Worm (Caenorhabditis elegans) whole organism, L2 larva: ENCODE data around the gene Y39A1A.18.

Source experiments
- C34F6.9 ChIP-seq: fragments of 150-350 bp; optimal IDR thresholded peaks from 2 replicates; lab custom pipeline; 2014; ENCODE audit warnings: missing biosample characterization, missing genetic modification characterization
- F13H6.1 ChIP-seq: sonication (generic microtip); optimal IDR thresholded peaks from 2 replicates; lab custom pipeline; 2016; ENCODE audit warnings: missing genetic modification characterization, missing compliant biosample characterization
- Y55F3AM.14 ChIP-seq: fragments of 200-800 bp; sonication (Bioruptor generic); optimal IDR thresholded peaks from 2 replicates; lab custom pipeline; 2018; ENCODE audit warnings: mild to moderate bottlenecking, missing genetic modification characterization, missing compliant biosample characterization
- ZK546.5 ChIP-seq: sonication (generic microtip); optimal IDR thresholded peaks from 2 replicates; lab custom pipeline; 2017; ENCODE audit warnings: missing biosample characterization, missing genetic modification characterization
- alr-1 ChIP-seq: fragments of 150-350 bp; optimal IDR thresholded peaks from 2 replicates; lab custom pipeline; 2014; ENCODE audit warnings: missing biosample characterization, missing genetic modification characterization
- aly-2 ChIP-seq: fragments of 150-350 bp; optimal IDR thresholded peaks from 2 replicates; lab custom pipeline; 2014; ENCODE audit warnings: missing biosample characterization, missing genetic modification characterization
- ama-1 ChIP-seq: fragments of 150-350 bp; optimal IDR thresholded peaks from 2 replicates; lab custom pipeline; 2018; ENCODE audit warnings: inconsistent platforms
- blmp-1 ChIP-seq: sonication (generic microtip); optimal IDR thresholded peaks from 2 replicates; lab custom pipeline; 2017; ENCODE audit warnings: missing genetic modification characterization, mild to moderate bottlenecking, missing compliant biosample characterization, antibody characterized with exemption, moderate library complexity; ENCODE audit not compliant: insufficient read depth
- ceh-16 ChIP-seq: fragments of 150-350 bp; optimal IDR thresholded peaks from 2 replicates; lab custom pipeline; 2014; ENCODE audit warnings: missing biosample characterization, missing genetic modification characterization
- crh-2 ChIP-seq: sonication (generic microtip); optimal IDR thresholded peaks from 2 replicates; lab custom pipeline; 2017; ENCODE audit warnings: missing biosample characterization, missing genetic modification characterization
- dmd-4 ChIP-seq: sonication (generic microtip); optimal IDR thresholded peaks from 2 replicates; lab custom pipeline; 2017; ENCODE audit warnings: missing biosample characterization, missing genetic modification characterization
- egl-27 ChIP-seq: sonication (generic microtip); optimal IDR thresholded peaks from 3 replicates; lab custom pipeline; 2017; ENCODE audit warnings: missing biosample characterization, missing genetic modification reagents, missing genetic modification characterization
- elt-3 ChIP-seq: sonication (generic microtip); optimal IDR thresholded peaks from 2 replicates; lab custom pipeline; 2017; ENCODE audit warnings: missing biosample characterization, missing genetic modification characterization
- fos-1 ChIP-seq: fragments of 150-350 bp; optimal IDR thresholded peaks from 2 replicates; lab custom pipeline; 2014; ENCODE audit warnings: missing biosample characterization, missing genetic modification characterization
- gmeb-1 ChIP-seq: fragments of 150-350 bp; optimal IDR thresholded peaks from 2 replicates; lab custom pipeline; 2014; ENCODE audit warnings: missing biosample characterization, missing genetic modification characterization
- lin-11 ChIP-seq: fragments of 150-350 bp; sonication (generic microtip); optimal IDR thresholded peaks from 2 replicates; lab custom pipeline; 2014; ENCODE audit warnings: missing biosample characterization, missing genetic modification characterization, inconsistent platforms, mixed read lengths
- lin-13 ChIP-seq: fragments of 150-350 bp; optimal IDR thresholded peaks from 2 replicates; lab custom pipeline; 2014; ENCODE audit warnings: missing biosample characterization, missing genetic modification reagents, missing genetic modification characterization
- lin-39 ChIP-seq: fragments of 150-350 bp; optimal IDR thresholded peaks from 2 replicates; lab custom pipeline; 2014; ENCODE audit warnings: missing biosample characterization, missing genetic modification reagents, missing genetic modification characterization
- lsy-2 ChIP-seq, 2 experiments: fragments of 150-350 bp in 1 of 2; sonication (generic microtip) in 1 of 2; optimal IDR thresholded peaks; 2 replicates each; lab custom pipeline; 2014 to 2017; ENCODE audit warnings: missing biosample characterization in 2 of 2, missing genetic modification characterization in 2 of 2
- mab-5 ChIP-seq: fragments of 150-350 bp; optimal IDR thresholded peaks from 2 replicates; lab custom pipeline; 2014; ENCODE audit warnings: missing biosample characterization, missing genetic modification characterization
- nhr-11 ChIP-seq: fragments of 150-350 bp; optimal IDR thresholded peaks from 2 replicates; lab custom pipeline; 2014; ENCODE audit warnings: missing biosample characterization, missing genetic modification characterization
- nhr-12 ChIP-seq: fragments of 150-350 bp; optimal IDR thresholded peaks from 2 replicates; lab custom pipeline; 2014; ENCODE audit warnings: missing biosample characterization, missing genetic modification characterization
- nhr-129 ChIP-seq: fragments of 150-350 bp; optimal IDR thresholded peaks from 2 replicates; lab custom pipeline; 2014; ENCODE audit warnings: missing biosample characterization, missing genetic modification characterization
- nhr-21 ChIP-seq: fragments of 150-350 bp; optimal IDR thresholded peaks from 2 replicates; lab custom pipeline; 2014; ENCODE audit warnings: missing biosample characterization, missing genetic modification characterization
- nhr-23 ChIP-seq: fragments of 150-350 bp; optimal IDR thresholded peaks from 2 replicates; lab custom pipeline; 2014; ENCODE audit warnings: missing biosample characterization, missing genetic modification reagents, missing genetic modification characterization
- nhr-237 ChIP-seq: fragments of 150-350 bp; optimal IDR thresholded peaks from 2 replicates; lab custom pipeline; 2014; ENCODE audit warnings: missing biosample characterization, missing genetic modification characterization
- nhr-25 ChIP-seq: fragments of 150-350 bp; sonication (generic microtip); optimal IDR thresholded peaks from 3 replicates; lab custom pipeline; 2014; ENCODE audit warnings: missing biosample characterization, missing genetic modification characterization
- nhr-6 ChIP-seq: fragments of 150-350 bp; optimal IDR thresholded peaks from 2 replicates; lab custom pipeline; 2014; ENCODE audit warnings: missing biosample characterization, missing genetic modification characterization
- nhr-77 ChIP-seq: fragments of 150-350 bp; optimal IDR thresholded peaks from 2 replicates; lab custom pipeline; 2014; ENCODE audit warnings: missing biosample characterization, missing genetic modification characterization
- peb-1 ChIP-seq: fragments of 150-350 bp; optimal IDR thresholded peaks from 2 replicates; lab custom pipeline; 2014; ENCODE audit warnings: missing biosample characterization, missing genetic modification characterization
- skn-1 ChIP-seq: sonication (generic microtip); optimal IDR thresholded peaks from 2 replicates; lab custom pipeline; 2017; ENCODE audit warnings: missing biosample characterization, missing genetic modification characterization
- snpc-4 ChIP-seq: fragments of 150-350 bp; optimal IDR thresholded peaks from 2 replicates; lab custom pipeline; 2014; ENCODE audit warnings: missing biosample characterization, missing genetic modification characterization
- unc-39 ChIP-seq: fragments of 150-350 bp; optimal IDR thresholded peaks from 2 replicates; lab custom pipeline; 2014; ENCODE audit warnings: missing biosample characterization, missing genetic modification characterization
- unc-55 ChIP-seq: fragments of 150-350 bp; sonication (generic microtip); optimal IDR thresholded peaks from 3 replicates; lab custom pipeline; 2014; ENCODE audit warnings: missing biosample characterization, missing genetic modification reagents, missing genetic modification characterization
- zag-1 ChIP-seq: fragments of 150-350 bp; optimal IDR thresholded peaks from 2 replicates; lab custom pipeline; 2014; ENCODE audit warnings: missing biosample characterization, missing genetic modification characterization
- ztf-11 ChIP-seq: sonication (generic microtip); optimal IDR thresholded peaks from 2 replicates; lab custom pipeline; 2017; ENCODE audit warnings: missing biosample characterization, missing genetic modification characterization
- ztf-4 ChIP-seq: fragments of 150-350 bp; optimal IDR thresholded peaks from 2 replicates; lab custom pipeline; 2014; ENCODE audit warnings: missing biosample characterization, missing genetic modification characterization

The Y39A1A.18 gene

ce11 chrIII:10706481-10706880 is 12.2 kb upstream of the Y39A1A.18 start:
- TF ChIP-seq ZK546.5 (tag; lab: Kevin White, UChicago): no peak
- TF ChIP-seq F13H6.1 (tag; lab: Kevin White, UChicago): no peak
- TF ChIP-seq lin-13 (GFP tag; lab: Kevin White, UChicago): no peak
- TF ChIP-seq snpc-4: no peak
- no peak for TF ChIP-seq lsy-2 (tag; optimal IDR thresholded peaks at IDR 0.05; lab: Kevin White, UChicago)
- no peak for TF ChIP-seq unc-55
- TF ChIP-seq nhr-6 (tag; lab: Kevin White, UChicago): no peak
- no peak for TF ChIP-seq nhr-12
- TF ChIP-seq ztf-4: no peak
- TF ChIP-seq Y55F3AM.14 (GFP tag; lab: Kevin White, UChicago): no peak

ce11 chrIII:10704499-10704898 is 10.2 kb upstream of the Y39A1A.18 start:
- TF ChIP-seq nhr-11 (tag; lab: Kevin White, UChicago): no peak
- no peak for TF ChIP-seq ceh-16 (tag; lab: Kevin White, UChicago)
- TF ChIP-seq skn-1 (tag; lab: Kevin White, UChicago): no peak
- TF ChIP-seq dmd-4 (tag; lab: Kevin White, UChicago): no peak
- no peak for TF ChIP-seq nhr-12
- TF ChIP-seq mab-5 (tag; lab: Kevin White, UChicago): no peak

- TF ChIP-seq elt-3 (tag; lab: Kevin White, UChicago): no peak
- TF ChIP-seq fos-1: no peak
- no peak for TF ChIP-seq nhr-12
- TF ChIP-seq lin-11 (tag; lab: Kevin White, UChicago): no peak
- TF ChIP-seq ztf-11 (tag; lab: Kevin White, UChicago): no peak
- no peak for TF ChIP-seq nhr-6 (tag; lab: Kevin White, UChicago)
- TF ChIP-seq gmeb-1 (tag; lab: Kevin White, UChicago): no peak
- TF ChIP-seq nhr-25: no peak
- TF ChIP-seq nhr-21 (tag; lab: Kevin White, UChicago): no peak
- no peak for TF ChIP-seq alr-1 (tag; lab: Kevin White, UChicago)
- TF ChIP-seq lin-39: no peak
- no peak for TF ChIP-seq egl-27 (tag; lab: Kevin White, UChicago)
- no peak for TF ChIP-seq ama-1 (lab: Kevin White, UChicago)
These were observed 9.5 kb upstream of the Y39A1A.18 start for ce11 chrIII:10703833-10704232.

DNA sequence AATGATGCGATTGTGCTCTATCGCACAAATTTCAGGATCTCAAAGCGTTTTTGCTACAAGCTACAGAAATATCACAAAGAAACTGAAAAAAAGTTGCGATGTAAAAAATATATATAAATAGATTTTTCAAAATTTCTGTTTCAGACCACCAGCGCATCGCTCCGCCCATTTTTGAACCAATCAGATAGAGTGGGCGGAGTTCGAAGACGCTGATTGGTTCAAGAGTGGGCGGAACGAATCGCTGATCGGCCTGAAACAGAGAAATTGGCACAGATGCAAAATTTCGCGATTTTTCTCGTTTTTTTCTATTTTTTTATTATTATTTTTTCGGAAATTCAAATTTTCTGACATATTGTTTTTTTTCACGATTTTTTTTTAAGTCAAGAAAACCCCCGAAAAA is 8.5 kb upstream of the Y39A1A.18 start:
- no peak for TF ChIP-seq gmeb-1 (tag; lab: Kevin White, UChicago)
- no peak for TF ChIP-seq lsy-2 (tag; optimal IDR thresholded peaks at IDR 0.05; lab: Kevin White, UChicago)
- TF ChIP-seq C34F6.9 (tag; lab: Kevin White, UChicago): no peak
- no peak for TF ChIP-seq nhr-23 (tag; lab: Kevin White, UChicago)
- TF ChIP-seq mab-5 (tag; lab: Kevin White, UChicago): no peak
- no peak for TF ChIP-seq skn-1 (tag; lab: Kevin White, UChicago)
- TF ChIP-seq zag-1 (tag; lab: Kevin White, UChicago): no peak
- no peak for TF ChIP-seq snpc-4
- TF ChIP-seq blmp-1 (tag; lab: Kevin White, UChicago): no peak
- no peak for TF ChIP-seq nhr-12
- TF ChIP-seq ceh-16 (tag; lab: Kevin White, UChicago): no peak
- no peak for TF ChIP-seq elt-3 (tag; lab: Kevin White, UChicago)
- TF ChIP-seq peb-1 (tag; lab: Kevin White, UChicago): no peak
- no peak for TF ChIP-seq crh-2 (tag; lab: Kevin White, UChicago)
- no peak for TF ChIP-seq ama-1 (lab: Kevin White, UChicago)

- TF ChIP-seq lin-39 (no peak), nhr-77 (no peak), nhr-23 (tag; lab: Kevin White, UChicago) (no peak), Y55F3AM.14 (GFP tag; lab: Kevin White, UChicago) (no peak), peb-1 (tag; lab: Kevin White, UChicago) (no peak), nhr-12 (no peak), F13H6.1 (tag; lab: Kevin White, UChicago) (no peak), lin-13 (GFP tag; lab: Kevin White, UChicago) (no peak), unc-55 (no peak), unc-39 (tag; lab: Kevin White, UChicago) (no peak), skn-1 (tag; lab: Kevin White, UChicago) (no peak), aly-2 (tag; lab: Kevin White, UChicago) (no peak), nhr-237 (tag; lab: Kevin White, UChicago) (no peak), C34F6.9 (tag; lab: Kevin White, UChicago) (no peak), alr-1 (tag; lab: Kevin White, UChicago) (no peak), mab-5 (tag; lab: Kevin White, UChicago) (no peak), nhr-129 (tag; lab: Kevin White, UChicago) (no peak), gmeb-1 (tag; lab: Kevin White, UChicago) (no peak), lin-11 (tag; lab: Kevin White, UChicago) (no peak), nhr-11 (tag; lab: Kevin White, UChicago) (no peak)
These were observed 6.2 kb upstream of the Y39A1A.18 start, which contains the start of gene Y39A1A.20 for ce11 chrIII:10700460-10700859. Gene Y39A1A.20, minus strand, starts transcription at chrIII:10700560.
